Fruit fly (Drosophila melanogaster) S2 (cell line): ENCODE measurements around the gene msps.

ENCODE experiments used
- CG8478 ChIP-seq: fragments of >200 bp; optimal IDR thresholded peaks from 2 replicates; lab custom pipeline; 2018
- CTCF ChIP-seq, 2 experiments: fragments of >200 bp; optimal IDR thresholded peaks; 2 replicates each; lab custom pipeline; 2018

dm6 chr3R:16030445-16030844 lies 20.2 kb upstream of the msps start:
- TF ChIP-seq CTCF (optimal IDR thresholded peaks at IDR 0.05; lab: Kevin White, UChicago) (no peak), CG8478 (lab: Kevin White, UChicago) (no peak)
